Worm (Caenorhabditis elegans) whole organism, mixed stage, embryonic: Measurements from ENCODE around the gene Y69E1A.3.

Source experiments
- ceh-83 ChIP-seq: fragments of 200-800 bp; sonication (Bioruptor generic); optimal IDR thresholded peaks from 2 replicates; lab custom pipeline; 2018; ENCODE audit warnings: mild to moderate bottlenecking, missing genetic modification characterization, missing compliant biosample characterization
- nhr-12 ChIP-seq: fragments of 150-350 bp; optimal IDR thresholded peaks from 2 replicates; lab custom pipeline; 2014; ENCODE audit warnings: missing biosample characterization, missing genetic modification characterization

DNA sequence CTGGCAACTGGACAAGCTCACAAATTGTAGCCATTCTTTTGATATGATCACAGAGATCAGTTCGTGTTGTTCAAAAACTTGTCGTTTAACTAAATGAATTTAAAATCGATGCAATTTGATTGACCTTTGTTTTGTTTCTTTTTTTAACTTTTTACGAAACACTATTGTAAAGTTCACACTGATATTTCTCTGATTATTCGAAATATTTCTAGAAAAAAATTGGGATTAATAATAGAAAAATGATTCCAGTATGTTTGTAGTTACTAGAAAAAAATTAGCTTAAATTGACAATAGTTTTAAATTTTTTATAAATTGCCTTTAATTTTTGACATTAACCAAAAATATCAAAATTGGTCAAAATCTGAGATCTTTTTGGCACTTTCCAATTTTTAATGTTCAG lies 42.9 kb upstream of the Y69E1A.3 start, which contains the start of gene ZK596.2:
- TF ChIP-seq nhr-12 (tag; lab: Kevin White, UChicago): no peak
- TF ChIP-seq ceh-83 (GFP tag; lab: Kevin White, UChicago): no peak
